Worm (Caenorhabditis elegans) whole organism, young adult: Measurements from ENCODE around the gene ZC317.6.
A peak's percentile ranks its signal among the peaks of the same experiment; 100 is the strongest.

ENCODE experiments used
- C17E4.6 ChIP-seq: fragments of 200-800 bp; sonication (Bioruptor generic); IDR thresholded peaks from 2 replicates; pipeline ENCODE4 v1.3.6; 2022; ENCODE audit warnings: missing genetic modification reagents, missing genetic modification characterization, missing compliant biosample characterization
- F33H1.4 ChIP-seq: fragments of 200-800 bp; sonication (Bioruptor generic); IDR thresholded peaks from 2 replicates; pipeline ENCODE4 v1.3.6; 2022; ENCODE audit warnings: missing genetic modification reagents, missing genetic modification characterization, missing compliant biosample characterization
- F37B4.10 ChIP-seq: fragments of 200-800 bp; sonication (Bioruptor generic); IDR thresholded peaks from 2 replicates; pipeline ENCODE4 v1.3.6; 2022; ENCODE audit warnings: missing genetic modification characterization, missing compliant biosample characterization
- F57A8.1 ChIP-seq: fragments of 200-800 bp; sonication (Bioruptor generic); optimal IDR thresholded peaks from 2 replicates; lab custom pipeline; 2018; ENCODE audit warnings: mild to moderate bottlenecking, missing genetic modification characterization, moderate library complexity, missing compliant biosample characterization
- F57C9.4 ChIP-seq: sonication (generic microtip); optimal IDR thresholded peaks from 2 replicates; lab custom pipeline; 2017; ENCODE audit warnings: mild to moderate bottlenecking, missing genetic modification characterization, missing compliant biosample characterization
- T26A5.8 ChIP-seq: sonication (generic microtip); optimal IDR thresholded peaks from 2 replicates; lab custom pipeline; 2016; ENCODE audit warnings: missing genetic modification characterization, missing compliant biosample characterization
- Y53G8AR.9 ChIP-seq: fragments of 200-800 bp; sonication (Bioruptor generic); conservative IDR thresholded peaks from 2 replicates; pipeline ENCODE4 v1.3.6; 2022; ENCODE audit warnings: missing genetic modification reagents, missing genetic modification characterization, missing compliant biosample characterization
- Y67H2A.10 ChIP-seq: fragments of 200-800 bp; sonication (Bioruptor generic); conservative IDR thresholded peaks from 2 replicates; pipeline ENCODE4 v1.3.6; 2022; ENCODE audit warnings: missing genetic modification reagents, missing genetic modification characterization, missing compliant biosample characterization
- akir-1 ChIP-seq: fragments of 200-800 bp; sonication (Bioruptor generic); optimal IDR thresholded peaks from 2 replicates; lab custom pipeline; 2018; ENCODE audit warnings: mild to moderate bottlenecking, missing genetic modification characterization, moderate library complexity, missing compliant biosample characterization
- aptf-2 ChIP-seq: fragments of 200-800 bp; sonication (Bioruptor generic); conservative IDR thresholded peaks from 2 replicates; pipeline ENCODE4 v1.3.6; 2022; ENCODE audit warnings: missing genetic modification reagents, missing genetic modification characterization, missing compliant biosample characterization
- atf-7 ChIP-seq: sonication (generic microtip); optimal IDR thresholded peaks from 2 replicates; lab custom pipeline; 2017; ENCODE audit warnings: mild to moderate bottlenecking, missing genetic modification characterization, missing compliant biosample characterization
- attf-3 ChIP-seq: fragments of 200-800 bp; sonication (Bioruptor generic); conservative IDR thresholded peaks from 2 replicates; pipeline ENCODE4 v1.3.6; 2022; ENCODE audit warnings: missing genetic modification reagents, missing genetic modification characterization, missing compliant biosample characterization
- attf-5 ChIP-seq: fragments of 200-800 bp; sonication (Bioruptor generic); optimal IDR thresholded peaks from 2 replicates; lab custom pipeline; 2018; ENCODE audit warnings: mild to moderate bottlenecking, missing genetic modification characterization, missing compliant biosample characterization
- cebp-2 ChIP-seq: fragments of 200-800 bp; sonication (Bioruptor generic); IDR thresholded peaks from 2 replicates; pipeline ENCODE4 v1.3.6; 2022; ENCODE audit warnings: missing genetic modification characterization, missing compliant biosample characterization
- ceh-100 ChIP-seq: fragments of 200-800 bp; sonication (Bioruptor generic); IDR thresholded peaks from 2 replicates; pipeline ENCODE4 v1.3.6; 2022; ENCODE audit warnings: missing genetic modification reagents, missing genetic modification characterization, missing compliant biosample characterization
- ceh-91 ChIP-seq: fragments of 200-800 bp; sonication (Bioruptor generic); IDR thresholded peaks from 2 replicates; pipeline ENCODE4 v1.3.6; 2022; ENCODE audit warnings: missing genetic modification reagents, missing genetic modification characterization, missing compliant biosample characterization
- die-1 ChIP-seq: sonication (generic microtip); optimal IDR thresholded peaks from 2 replicates; lab custom pipeline; 2016; ENCODE audit warnings: missing genotype, mild to moderate bottlenecking, missing genetic modification characterization, missing compliant biosample characterization
- efl-1 ChIP-seq: fragments of 150-350 bp; optimal IDR thresholded peaks from 2 replicates; lab custom pipeline; 2014; ENCODE audit warnings: missing biosample characterization, missing genetic modification reagents, missing genetic modification characterization
- egl-18 ChIP-seq: fragments of 200-800 bp; sonication (Bioruptor generic); IDR thresholded peaks from 2 replicates; pipeline ENCODE4 v1.3.6; 2022; ENCODE audit warnings: missing genetic modification reagents, missing genetic modification characterization, missing compliant biosample characterization
- egrh-3 ChIP-seq: fragments of 200-800 bp; sonication (Bioruptor generic); IDR thresholded peaks from 2 replicates; pipeline ENCODE4 v1.3.6; 2022; ENCODE audit warnings: missing genetic modification reagents, missing genetic modification characterization, missing compliant biosample characterization
- ekl-4 ChIP-seq: fragments of 200-800 bp; sonication (Bioruptor generic); IDR thresholded peaks from 2 replicates; pipeline ENCODE4 v1.3.6; 2022; ENCODE audit warnings: missing genetic modification reagents, missing genetic modification characterization, missing compliant biosample characterization
- him-1 ChIP-seq: sonication (generic microtip); optimal IDR thresholded peaks from 2 replicates; lab custom pipeline; 2016; ENCODE audit warnings: missing genotype, missing genetic modification reagents, missing genetic modification characterization, missing compliant biosample characterization
- hlh-12 ChIP-seq: sonication (generic microtip); optimal IDR thresholded peaks from 2 replicates; lab custom pipeline; 2016; ENCODE audit warnings: missing genetic modification characterization, missing compliant biosample characterization
- hmg-1.2 ChIP-seq: fragments of 200-800 bp; sonication (Bioruptor generic); IDR thresholded peaks from 2 replicates; pipeline ENCODE4 v1.3.6; 2022; ENCODE audit warnings: missing genetic modification reagents, missing genetic modification characterization, missing compliant biosample characterization
- hmg-20 ChIP-seq: fragments of 200-800 bp; sonication (Bioruptor generic); IDR thresholded peaks from 2 replicates; pipeline ENCODE4 v1.3.6; 2022; ENCODE audit warnings: missing genetic modification reagents, missing genetic modification characterization, missing compliant biosample characterization
- hsf-1 ChIP-seq: fragments of 200-800 bp; sonication (Bioruptor generic); IDR thresholded peaks from 2 replicates; pipeline ENCODE4 v1.3.6; 2022; ENCODE audit warnings: missing genetic modification reagents, missing genetic modification characterization, missing compliant biosample characterization
- lag-1 ChIP-seq: fragments of 200-800 bp; sonication (Bioruptor generic); IDR thresholded peaks from 2 replicates; pipeline ENCODE4 v1.3.6; 2022; ENCODE audit warnings: missing genetic modification reagents, missing genetic modification characterization, missing compliant biosample characterization
- let-607 ChIP-seq, 2 experiments: fragments of 200-800 bp in 1 of 2; sonication (Bioruptor generic) in 1 of 2; sonication (generic microtip) in 1 of 2; optimal IDR thresholded peaks; 2 replicates each; lab custom pipeline; 2016 to 2018; ENCODE audit warnings: mild to moderate bottlenecking in 2 of 2, missing compliant biosample characterization in 2 of 2, missing genetic modification characterization in 2 of 2, moderate library complexity in 2 of 2, missing genotype in 1 of 2
- lin-40 ChIP-seq: sonication (generic microtip); optimal IDR thresholded peaks from 2 replicates; lab custom pipeline; 2016; ENCODE audit warnings: missing genetic modification characterization, mild to moderate bottlenecking, missing compliant biosample characterization, missing genotype, missing genetic modification reagents
- lsy-27 ChIP-seq: sonication (generic microtip); optimal IDR thresholded peaks from 2 replicates; lab custom pipeline; 2017; ENCODE audit warnings: missing genetic modification characterization, mild to moderate bottlenecking, missing compliant biosample characterization, antibody characterized with exemption, missing genotype, borderline replicate concordance; ENCODE audit not compliant: insufficient read depth
- madf-6 ChIP-seq: fragments of 200-800 bp; sonication (Bioruptor generic); IDR thresholded peaks from 2 replicates; pipeline ENCODE4 v1.3.6; 2022; ENCODE audit warnings: missing genetic modification reagents, missing genetic modification characterization, missing compliant biosample characterization
- mxl-1 ChIP-seq: sonication (generic microtip); optimal IDR thresholded peaks from 2 replicates; lab custom pipeline; 2016; ENCODE audit warnings: missing genetic modification characterization, missing compliant biosample characterization
- nhr-27 ChIP-seq: fragments of 200-800 bp; sonication (Bioruptor generic); optimal IDR thresholded peaks from 2 replicates; lab custom pipeline; 2018; ENCODE audit warnings: mild to moderate bottlenecking, missing genetic modification characterization, moderate library complexity, missing compliant biosample characterization
- pbrm-1 ChIP-seq: fragments of 200-800 bp; sonication (Bioruptor generic); IDR thresholded peaks from 2 replicates; pipeline ENCODE4 v1.3.6; 2022; ENCODE audit warnings: missing genetic modification reagents, missing genetic modification characterization, missing compliant biosample characterization
- repo-1 ChIP-seq: sonication (generic microtip); optimal IDR thresholded peaks from 2 replicates; lab custom pipeline; 2017; ENCODE audit warnings: mild to moderate bottlenecking, missing genetic modification characterization, missing compliant biosample characterization
- rpc-1 ChIP-seq, 2 experiments: fragments of 150-350 bp in 1 of 2; sonication (generic microtip) in 1 of 2; optimal IDR thresholded peaks; 2 replicates each; lab custom pipeline; 2014 to 2018; ENCODE audit warnings: missing biosample characterization in 1 of 2, missing genetic modification characterization in 1 of 2, missing genetic modification reagents in 1 of 2, missing genotype in 1 of 2
- sdz-38 ChIP-seq: sonication (generic microtip); optimal IDR thresholded peaks from 2 replicates; lab custom pipeline; 2016; ENCODE audit warnings: missing genotype, missing genetic modification characterization, missing compliant biosample characterization
- snpc-1.1 ChIP-seq: sonication (generic microtip); optimal IDR thresholded peaks from 2 replicates; lab custom pipeline; 2017; ENCODE audit warnings: missing genetic modification characterization, mild to moderate bottlenecking, missing compliant biosample characterization, antibody characterized with exemption, moderate library complexity, missing genotype, missing genetic modification reagents; ENCODE audit not compliant: insufficient read depth
- somi-1 ChIP-seq: fragments of 200-800 bp; sonication (Bioruptor generic); optimal IDR thresholded peaks from 2 replicates; lab custom pipeline; 2018; ENCODE audit warnings: mild to moderate bottlenecking, missing genetic modification characterization, missing compliant biosample characterization
- tbx-9 ChIP-seq: sonication (generic microtip); optimal IDR thresholded peaks from 2 replicates; lab custom pipeline; 2016; ENCODE audit warnings: borderline replicate concordance, missing genetic modification characterization, inconsistent platforms, missing compliant biosample characterization
- unc-62 ChIP-seq: fragments of 150-350 bp; optimal IDR thresholded peaks from 2 replicates; lab custom pipeline; 2014; ENCODE audit warnings: missing biosample characterization, missing genetic modification reagents, missing genetic modification characterization
- xnd-1 ChIP-seq: sonication (generic microtip); optimal IDR thresholded peaks from 2 replicates; lab custom pipeline; 2016; ENCODE audit warnings: missing genotype, missing genetic modification reagents, missing genetic modification characterization, missing compliant biosample characterization
- zfh-2 ChIP-seq: fragments of 200-800 bp; sonication (Bioruptor generic); conservative IDR thresholded peaks from 2 replicates; pipeline ENCODE4 v1.3.6; 2022; ENCODE audit warnings: missing genetic modification reagents, missing genetic modification characterization, missing compliant biosample characterization
- ztf-26 ChIP-seq: sonication (generic microtip); optimal IDR thresholded peaks from 2 replicates; lab custom pipeline; 2017; ENCODE audit warnings: missing genetic modification characterization, missing compliant biosample characterization
- ztf-28 ChIP-seq: fragments of 200-800 bp; sonication (Bioruptor generic); IDR thresholded peaks from 2 replicates; pipeline ENCODE4 v1.3.6; 2022; ENCODE audit warnings: missing genetic modification reagents, missing genetic modification characterization, missing compliant biosample characterization
- ztf-3 ChIP-seq: fragments of 200-800 bp; sonication (Bioruptor generic); optimal IDR thresholded peaks from 2 replicates; lab custom pipeline; 2018; ENCODE audit warnings: mild to moderate bottlenecking, missing genetic modification characterization, missing compliant biosample characterization
- ztf-6 ChIP-seq: fragments of 200-800 bp; sonication (Bioruptor generic); IDR thresholded peaks from 2 replicates; pipeline ENCODE4 v1.3.6; 2022; ENCODE audit warnings: missing genetic modification reagents, missing genetic modification characterization, missing compliant biosample characterization

Gene ZC317.6

DNA sequence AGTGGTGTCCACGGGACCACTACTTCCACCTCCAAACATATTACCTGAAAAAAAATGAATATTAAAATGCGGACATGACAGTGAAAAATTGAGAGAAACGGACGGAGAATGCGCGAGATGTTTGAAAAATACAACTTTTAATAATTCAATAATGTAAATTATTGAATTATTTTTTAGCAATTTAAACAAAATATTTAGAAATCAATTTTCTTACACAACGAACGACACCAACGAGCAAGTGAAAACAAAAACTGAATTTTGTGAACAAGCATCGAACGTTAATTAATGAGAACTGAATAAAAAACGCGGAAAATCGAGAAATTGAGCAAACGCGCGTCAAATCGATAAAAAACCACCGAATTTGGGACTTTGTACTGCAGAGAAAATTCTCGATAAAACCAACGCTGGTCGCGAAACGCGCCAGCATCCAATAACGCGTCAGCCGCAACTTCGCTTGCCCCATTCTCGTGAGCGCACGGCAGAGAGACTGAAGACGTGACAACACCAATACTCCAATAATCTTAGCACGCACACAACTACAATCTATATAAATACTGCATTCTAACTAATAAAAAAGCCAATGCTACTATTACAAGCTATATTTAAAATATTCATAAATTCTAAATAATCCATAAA, 36.5 kb upstream of the ZC317.6 start, which contains the start of the genes dnj-19 and nhr-47 (continued):
- 0 out of 2 replicates have a peak, but pooled peaks have one; percentile 39 for TF ChIP-seq egl-18 (GFP tag; lab: Robert Waterston, UW)
- no peak for TF ChIP-seq cebp-2 (GFP tag; lab: Robert Waterston, UW)
- TF ChIP-seq ztf-6, result peak; percentile 76; the same call in 1 of the 2 replicates
- no peak for TF ChIP-seq ztf-3
- TF ChIP-seq tbx-9 (tag; lab: Kevin White, UChicago), result no peak
- TF ChIP-seq rpc-1 (optimal IDR thresholded peaks at IDR 0.05; lab: Kevin White, UChicago), result peak; percentile 1
- no peak for TF ChIP-seq rpc-1 (tag; optimal IDR thresholded peaks at IDR 0.05; lab: Kevin White, UChicago)
- peak; percentile 89 for TF ChIP-seq attf-5 (GFP tag; lab: Kevin White, UChicago)
- peak; percentile 87 for TF ChIP-seq atf-7 (tag; lab: Kevin White, UChicago)
- TF ChIP-seq ekl-4 (GFP tag; lab: Robert Waterston, UW), result peak; percentile 96
- TF ChIP-seq lsy-27 (tag; lab: Kevin White, UChicago), result no peak
- peak; percentile 74 for TF ChIP-seq hmg-1.2
- TF ChIP-seq zfh-2 (GFP tag; lab: Robert Waterston, UW), result no peak; the same call in 1 of the 2 replicates
- no peak for TF ChIP-seq akir-1 (GFP tag; lab: Kevin White, UChicago)
- no peak for TF ChIP-seq egrh-3 (GFP tag; lab: Robert Waterston, UW)
- no peak for TF ChIP-seq lag-1 (GFP tag; lab: Robert Waterston, UW)
- TF ChIP-seq lin-40 (tag; lab: Kevin White, UChicago), result peak; percentile 95
- TF ChIP-seq Y53G8AR.9, result peak; percentile 96
- TF ChIP-seq aptf-2 (GFP tag; lab: Robert Waterston, UW), result no peak; the same call in 1 of the 2 replicates
- TF ChIP-seq him-1, result peak; percentile 36
- TF ChIP-seq pbrm-1 (GFP tag; lab: Robert Waterston, UW), result peak; percentile 96
- TF ChIP-seq hlh-12, result no peak
- peak; percentile 78 for TF ChIP-seq attf-3 (GFP tag; lab: Robert Waterston, UW)
- no peak for TF ChIP-seq F37B4.10 (GFP tag; lab: Robert Waterston, UW)
- peak; percentile 30 for TF ChIP-seq nhr-27 (tag; lab: Kevin White, UChicago)
- TF ChIP-seq F33H1.4 (GFP tag; lab: Robert Waterston, UW), result peak; percentile 79
- TF ChIP-seq sdz-38 (tag; lab: Kevin White, UChicago), result no peak
- peak; percentile 91 for TF ChIP-seq C17E4.6 (GFP tag; lab: Robert Waterston, UW)
- peak; percentile 88 for TF ChIP-seq hmg-20
- peak; percentile 23 to 86 for TF ChIP-seq let-607 (tag; optimal IDR thresholded peaks at IDR 0.05; lab: Kevin White, UChicago)
- peak; percentile 91 for TF ChIP-seq ztf-26
- peak; percentile 72 for TF ChIP-seq ceh-91
- peak; percentile 41 for TF ChIP-seq efl-1
- TF ChIP-seq die-1 (tag; lab: Kevin White, UChicago), result no peak
- 0 out of 2 replicates have a peak, but pooled peaks have one; percentile 19 for TF ChIP-seq ztf-28 (GFP tag; lab: Robert Waterston, UW)
- TF ChIP-seq somi-1 (GFP tag; lab: Kevin White, UChicago), result peak; percentile 55
- no peak for TF ChIP-seq T26A5.8 (tag; lab: Kevin White, UChicago)
- TF ChIP-seq F57A8.1 (GFP tag; lab: Kevin White, UChicago), result no peak
- peak; percentile 82 for TF ChIP-seq xnd-1 (tag; lab: Kevin White, UChicago)
- TF ChIP-seq hsf-1 (GFP tag; lab: Robert Waterston, UW), result peak; percentile 98
- peak; percentile 89 for TF ChIP-seq madf-6
- no peak for TF ChIP-seq F57C9.4 (tag; lab: Kevin White, UChicago)
- TF ChIP-seq unc-62, result no peak
- peak; percentile 70 for TF ChIP-seq Y67H2A.10 (GFP tag; lab: Robert Waterston, UW)
- TF ChIP-seq ceh-100 (GFP tag; lab: Robert Waterston, UW), result peak; percentile 75
- peak; percentile 91 for TF ChIP-seq repo-1 (tag; lab: Kevin White, UChicago)
- TF ChIP-seq snpc-1.1 (tag; lab: Kevin White, UChicago), result no peak
- no peak for TF ChIP-seq mxl-1
